Fruit fly (Drosophila melanogaster) S2 (cell line): Measurements from ENCODE around the gene CG17490.

Source experiments
- CG8478 ChIP-seq: fragments of >200 bp; optimal IDR thresholded peaks from 2 replicates; lab custom pipeline; 2018
- CTCF ChIP-seq, 2 experiments: fragments of >200 bp; optimal IDR thresholded peaks; 2 replicates each; lab custom pipeline; 2018

dm6 chr2L:22536488-22537041 lies 903 bp upstream of the CG17490 start, which contains the start of gene RpL5:
- no peak for TF ChIP-seq CG8478 (lab: Kevin White, UChicago)
- TF ChIP-seq CTCF (optimal IDR thresholded peaks at IDR 0.05; lab: Kevin White, UChicago): peak in 1 of 2 experiments; percentile 15
